Fruit fly (Drosophila melanogaster): ENCODE results near the gene pn.
A peak's percentile ranks its signal among the peaks of the same experiment; 100 is the strongest.

pn gene

dm6 chrX:2168485-2169199 lies 12.4 kb upstream of the pn start:
- no peak for TF ChIP-seq CG17801 (GFP tag; optimal IDR thresholded peaks at IDR 0.05; ENCODE audit: partially characterized antibody)

- TF ChIP-seq CG17801 (GFP tag; optimal IDR thresholded peaks at IDR 0.05; ENCODE audit: partially characterized antibody) = no peak
Observed at dm6 chrX:2170424-2170823, 10.6 kb upstream of the pn start.

dm6 chrX:2172420-2172827 lies 8.6 kb upstream of the pn start, which contains the start of gene ND-B14.5A:
TSS of gene ND-B14.5A (plus strand) at chrX:2172526.
- peak; percentile 49 for TF ChIP-seq CG17801 (GFP tag; optimal IDR thresholded peaks at IDR 0.05; ENCODE audit: partially characterized antibody)

dm6 chrX:2175265-2175795 lies 5.7 kb upstream of the pn start, which contains the start of gene Cyp4d14:
TSS of gene Cyp4d14 (minus strand) at chrX:2175315.
- no peak for TF ChIP-seq CG17801 (GFP tag; optimal IDR thresholded peaks at IDR 0.05; ENCODE audit: partially characterized antibody)

dm6 chrX:2175956-2176469 lies 5.0 kb upstream of the pn start, which contains the start of gene Cyp4d2:
TSS of gene Cyp4d2 (plus strand) at chrX:2176006.
- no peak for TF ChIP-seq CG17801 (GFP tag; optimal IDR thresholded peaks at IDR 0.05; ENCODE audit: partially characterized antibody)

dm6 chrX:2178802-2179201 lies 2.2 kb upstream of the pn start, which contains the start of gene Cyp4ae1:
TSS of gene Cyp4ae1 (plus strand) at chrX:2179007.
- peak; percentile 31 for TF ChIP-seq CG17801 (GFP tag; optimal IDR thresholded peaks at IDR 0.05; ENCODE audit: partially characterized antibody)

dm6 chrX:2184563-2184962 lies 3.6 kb downstream of the pn start, which contains the start of the genes Nmd3 and CG17776:
TSS of gene Nmd3 (minus strand) at chrX:2184668.
TSS of gene CG17776 (plus strand) at chrX:2184725.
- TF ChIP-seq CG17801 (GFP tag; optimal IDR thresholded peaks at IDR 0.05; ENCODE audit: partially characterized antibody) = peak; percentile 52

- no peak for TF ChIP-seq CG17801 (GFP tag; optimal IDR thresholded peaks at IDR 0.05; ENCODE audit: partially characterized antibody)
Observed at dm6 chrX:2186555-2186954, 5.5 kb downstream of the pn start, which contains the start of gene CG17777. TSS of gene CG17777 (plus strand) at chrX:2186855.

dm6 chrX:2187520-2187919 lies 6.5 kb downstream of the pn start, which contains the start of gene CG3457:
TSS of gene CG3457 (plus strand) at chrX:2187820.
- TF ChIP-seq CG17801 (GFP tag; optimal IDR thresholded peaks at IDR 0.05; ENCODE audit: partially characterized antibody) = no peak

- no peak for TF ChIP-seq CG17801 (GFP tag; optimal IDR thresholded peaks at IDR 0.05; ENCODE audit: partially characterized antibody)
Observed at dm6 chrX:2188888-2189287, 7.9 kb downstream of the pn start, which contains the start of gene Mct1. TSS of gene Mct1 (plus strand) at chrX:2189188.

- TF ChIP-seq CG17801 (GFP tag; optimal IDR thresholded peaks at IDR 0.05; ENCODE audit: partially characterized antibody) = no peak
Observed at dm6 chrX:2191896-2192295, 10.9 kb downstream of the pn start.

- TF ChIP-seq CG17801 (GFP tag; optimal IDR thresholded peaks at IDR 0.05; ENCODE audit: partially characterized antibody) = no peak
Observed at dm6 chrX:2193158-2193557, 12.1 kb downstream of the pn start.

- no peak for TF ChIP-seq CG17801 (GFP tag; optimal IDR thresholded peaks at IDR 0.05; ENCODE audit: partially characterized antibody)
Observed at dm6 chrX:2193809-2194207, 12.8 kb downstream of the pn start, which contains the start of gene CG14053. TSS of gene CG14053 (minus strand) at chrX:2193909.

- peak; percentile 24 for TF ChIP-seq CG17801 (GFP tag; optimal IDR thresholded peaks at IDR 0.05; ENCODE audit: partially characterized antibody)
Observed at dm6 chrX:2194208-2195094, 13.4 kb downstream of the pn start.

Measured in ovary, adult (tissue).